Worm (Caenorhabditis elegans): ENCODE measurements around the gene mig-2.

ce11 chrX:11499738-11500137 is 48.7 kb upstream of the mig-2 start, which contains the start of gene T25C12.3:
- no peak for TF ChIP-seq lin-35 (GFP tag; optimal IDR thresholded peaks at IDR 0.05)
- no peak for TF ChIP-seq egl-13 (tag; optimal IDR thresholded peaks at IDR 0.05)
- TF ChIP-seq ces-1 (GFP tag; optimal IDR thresholded peaks at IDR 0.05): no peak

All from whole organism, L1 larva.